Worm (Caenorhabditis elegans): ENCODE results near the gene F59B2.15.

F59B2.15 gene

ce11 chrIII:9034133-9034532 lies 31.7 kb upstream of the F59B2.15 start:
- TF ChIP-seq egl-27 (tag; optimal IDR thresholded peaks at IDR 0.05) (no peak), elt-2 (tag; optimal IDR thresholded peaks at IDR 0.05) (peak; percentile 9), nhr-47 (tag; optimal IDR thresholded peaks at IDR 0.05) (no peak)

DNA sequence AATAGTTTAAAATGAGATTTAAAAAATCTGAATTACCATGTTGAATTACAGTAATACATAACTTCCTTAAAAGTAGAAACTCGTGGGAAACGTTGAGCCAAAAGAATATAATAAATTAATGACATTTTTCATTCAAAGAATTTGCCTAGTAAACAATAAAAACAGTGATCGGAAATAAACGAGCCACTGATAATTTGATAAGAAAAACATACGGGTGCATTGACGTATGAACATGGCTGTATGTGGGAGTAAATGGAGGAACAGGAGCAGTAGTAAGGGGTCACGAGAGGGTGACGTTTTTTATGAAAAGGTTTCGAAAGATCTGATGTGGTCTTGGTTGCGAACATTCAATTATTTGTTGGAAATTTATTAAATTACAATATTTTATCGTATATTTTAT lies 28.4 kb upstream of the F59B2.15 start:
- TF ChIP-seq nhr-47 (tag; optimal IDR thresholded peaks at IDR 0.05) (peak; percentile 32), nhr-71 (tag; optimal IDR thresholded peaks at IDR 0.05) (peak; percentile 41), fkh-8 (tag; optimal IDR thresholded peaks at IDR 0.05) (peak; percentile 5), alr-1 (tag; optimal IDR thresholded peaks at IDR 0.05; ENCODE audit: borderline replicate concordance) (no peak)

- no peak for TF ChIP-seq ceh-88 (GFP tag; IDR thresholded peaks at IDR 0.05)
Measured at ce11 chrIII:9026951-9027350, 24.5 kb upstream of the F59B2.15 start, which contains the start of gene F59B2.13. F59B2.13 (minus strand) TSS chrIII:9027051.

- TF ChIP-seq ceh-90 (tag; optimal IDR thresholded peaks at IDR 0.05) = no peak
- TF ChIP-seq fkh-4 (tag; optimal IDR thresholded peaks at IDR 0.05; ENCODE audit: borderline replicate concordance) = no peak
- TF ChIP-seq unc-86 (tag; optimal IDR thresholded peaks at IDR 0.05) = no peak
- no peak for TF ChIP-seq tlp-1 (tag; optimal IDR thresholded peaks at IDR 0.05)
- TF ChIP-seq zip-4 (GFP tag; optimal IDR thresholded peaks at IDR 0.05) = no peak
- TF ChIP-seq snu-23 (GFP tag; optimal IDR thresholded peaks at IDR 0.05) = no peak
- TF ChIP-seq fkh-8 (tag; optimal IDR thresholded peaks at IDR 0.05) = no peak
- no peak for TF ChIP-seq C04F5.9 (tag; optimal IDR thresholded peaks at IDR 0.05)
- no peak for TF ChIP-seq ces-1 (GFP tag; optimal IDR thresholded peaks at IDR 0.05)
- TF ChIP-seq pqm-1 (tag; optimal IDR thresholded peaks at IDR 0.05) = no peak
- no peak for TF ChIP-seq grh-1 (GFP tag; IDR thresholded peaks at IDR 0.05)
- no peak for TF ChIP-seq ets-5 (GFP tag; IDR thresholded peaks at IDR 0.05)
- TF ChIP-seq swsn-7 (tag; optimal IDR thresholded peaks at IDR 0.05) = no peak
- no peak for TF ChIP-seq C16A3.4 (tag; optimal IDR thresholded peaks at IDR 0.05)
- TF ChIP-seq nhr-20 (tag; optimal IDR thresholded peaks at IDR 0.05) = no peak
- TF ChIP-seq nhr-85 (tag) = no peak
- TF ChIP-seq efl-3 (GFP tag; optimal IDR thresholded peaks at IDR 0.05) = no peak
Measured at ce11 chrIII:9023601-9024000, 21.2 kb upstream of the F59B2.15 start.

DNA sequence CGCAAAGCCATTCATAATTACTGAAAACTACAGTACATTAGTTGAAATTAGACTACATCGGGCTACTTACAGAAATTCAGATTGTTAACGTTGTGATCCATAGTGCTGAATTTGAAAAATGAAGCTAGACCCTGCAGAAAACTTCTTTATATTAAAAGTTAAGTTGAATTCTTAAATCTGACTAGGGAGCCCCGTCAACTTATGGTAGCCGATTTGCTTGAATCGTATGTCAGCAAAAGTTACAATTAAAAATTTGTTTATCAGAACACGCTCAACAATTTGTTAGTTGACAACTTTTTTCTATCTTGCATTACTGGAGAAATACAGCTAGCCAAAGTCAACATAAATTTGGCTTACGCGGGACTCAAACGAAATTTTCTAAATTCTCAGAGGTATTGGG lies 20.1 kb upstream of the F59B2.15 start, which contains the start of gene F59B2.14:
Gene F59B2.14, minus strand, starts transcription at position 101 of the 400 bp plus-strand sequence.
- TF ChIP-seq mep-1 (tag; optimal IDR thresholded peaks at IDR 0.05) (no peak), fkh-4 (tag; optimal IDR thresholded peaks at IDR 0.05; ENCODE audit: borderline replicate concordance) (no peak), nhr-19 (GFP tag; conservative IDR thresholded peaks at IDR 0.05) (no peak), pag-3 (tag; optimal IDR thresholded peaks at IDR 0.05; ENCODE audit: borderline replicate concordance, insufficient read depth) (no peak), ets-5 (GFP tag; IDR thresholded peaks at IDR 0.05) (no peak), fkh-8 (tag; optimal IDR thresholded peaks at IDR 0.05) (no peak), zip-4 (GFP tag; optimal IDR thresholded peaks at IDR 0.05) (no peak), unc-98 (GFP tag; IDR thresholded peaks at IDR 0.05) (no peak), nhr-237 (tag; optimal IDR thresholded peaks at IDR 0.05) (no peak), lir-3 (tag; optimal IDR thresholded peaks at IDR 0.05; ENCODE audit: poor library complexity) (no peak)

- no peak for TF ChIP-seq lin-13 (GFP tag; optimal IDR thresholded peaks at IDR 0.05)
- TF ChIP-seq snpc-4 (tag; optimal IDR thresholded peaks at IDR 0.05) = no peak
- TF ChIP-seq fkh-8 (tag; optimal IDR thresholded peaks at IDR 0.05) = no peak
- no peak for TF ChIP-seq ceh-90 (tag; optimal IDR thresholded peaks at IDR 0.05)
- no peak for TF ChIP-seq sox-4 (tag; optimal IDR thresholded peaks at IDR 0.05)
- TF ChIP-seq grh-1 (GFP tag; IDR thresholded peaks at IDR 0.05) = no peak
- TF ChIP-seq F16B12.6 (tag; optimal IDR thresholded peaks at IDR 0.05) = no peak
- no peak for TF ChIP-seq elt-3 (tag; optimal IDR thresholded peaks at IDR 0.05)
- TF ChIP-seq sptf-1 (tag; optimal IDR thresholded peaks at IDR 0.05) = no peak
- TF ChIP-seq ces-1 (GFP tag; optimal IDR thresholded peaks at IDR 0.05) = no peak
- no peak for TF ChIP-seq lin-39 (tag; optimal IDR thresholded peaks at IDR 0.05)
Measured at ce11 chrIII:9017181-9017651, 14.8 kb upstream of the F59B2.15 start, which contains the start of gene F59B2.12. F59B2.12 (plus strand) TSS chrIII:9017601.
